Fruit fly (Drosophila melanogaster): ENCODE results near the gene CG7987.

DNA sequence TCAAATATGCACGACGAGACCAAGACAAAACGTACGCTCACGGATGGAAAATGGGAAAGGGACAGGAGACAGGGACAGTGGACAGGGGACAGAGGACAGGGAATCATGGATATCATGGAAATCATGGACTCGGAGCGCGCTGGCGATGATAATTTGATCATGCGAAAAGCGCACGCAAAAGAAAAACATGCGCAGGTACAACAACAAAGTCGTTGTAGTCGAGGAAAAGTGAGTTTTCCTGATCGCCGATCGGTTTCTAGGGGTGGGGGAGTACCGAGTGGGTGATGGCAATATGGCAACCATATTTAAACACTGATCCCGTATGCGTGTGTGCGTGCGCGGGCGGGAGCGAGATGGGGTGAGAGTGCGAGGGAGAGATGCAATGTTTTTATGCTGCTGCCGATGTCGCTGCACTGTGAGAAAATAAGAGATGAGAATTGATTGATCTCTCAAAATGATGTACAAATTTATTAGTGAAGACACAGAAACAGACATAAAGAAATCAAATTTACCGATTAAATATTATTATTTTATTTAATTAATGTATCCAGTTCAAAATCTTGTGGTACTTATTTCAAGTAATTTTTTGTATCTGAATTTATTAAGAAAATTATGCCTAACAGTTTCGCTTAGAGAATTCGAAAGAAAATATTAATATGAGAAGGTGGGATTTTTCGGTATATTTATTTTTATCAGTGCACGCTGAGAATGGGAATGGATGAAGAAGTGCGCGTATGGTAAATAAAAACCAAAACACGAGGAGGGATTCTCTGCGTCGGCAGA is 15.3 kb upstream of the CG7987 start:
- TF ChIP-seq dsf (GFP tag; optimal IDR thresholded peaks at IDR 0.05; ENCODE audit: borderline replicate concordance): no peak
- no peak for TF ChIP-seq lola (GFP tag; optimal IDR thresholded peaks at IDR 0.05)
- TF ChIP-seq psq (GFP tag; optimal IDR thresholded peaks at IDR 0.05): peak; percentile 18
- TF ChIP-seq Mio (GFP tag; optimal IDR thresholded peaks at IDR 0.05): no peak
- TF ChIP-seq h (GFP tag; optimal IDR thresholded peaks at IDR 0.05): peak; percentile 17
- no peak for TF ChIP-seq sage (GFP tag; optimal IDR thresholded peaks at IDR 0.05)
- TF ChIP-seq Hr78 (GFP tag; optimal IDR thresholded peaks at IDR 0.05): no peak
- TF ChIP-seq sv (GFP tag; optimal IDR thresholded peaks at IDR 0.05): peak; percentile 41
- TF ChIP-seq Dif (GFP tag; optimal IDR thresholded peaks at IDR 0.05; ENCODE audit: partially characterized antibody): no peak
